Worm (Caenorhabditis elegans): Measurements from ENCODE around the gene acp-3.

DNA sequence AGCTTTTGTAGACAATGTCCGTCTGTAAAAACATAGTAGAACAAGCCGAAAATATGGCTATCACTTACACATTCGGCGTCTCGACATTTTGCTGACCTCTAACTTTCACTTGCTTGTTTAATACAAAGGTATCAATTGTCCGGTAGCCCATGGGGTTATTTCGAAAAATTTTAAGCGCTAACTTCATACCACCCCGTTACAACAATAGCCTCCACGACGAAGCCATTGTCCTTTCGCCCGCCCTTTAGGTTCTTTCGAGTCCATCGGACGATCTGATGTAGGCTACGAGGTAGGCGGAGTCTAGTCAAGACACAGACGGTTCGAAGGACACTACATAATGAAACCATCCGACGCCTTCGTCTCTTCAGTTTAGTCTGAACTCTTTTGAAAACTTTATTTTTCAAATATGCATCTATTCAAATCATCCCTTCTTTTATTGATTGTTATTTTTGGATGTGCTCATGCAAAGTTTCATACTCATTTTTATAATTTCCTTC, 1.9 kb upstream of the acp-3 start, which contains the start of gene lips-10:
- TF ChIP-seq ceh-9 (tag; optimal IDR thresholded peaks at IDR 0.05) (no peak), nhr-11 (tag; optimal IDR thresholded peaks at IDR 0.05) (no peak), lin-39 (tag; optimal IDR thresholded peaks at IDR 0.05) (no peak), pqm-1 (tag; optimal IDR thresholded peaks at IDR 0.05) (no peak), fkh-10 (GFP tag; optimal IDR thresholded peaks at IDR 0.05) (no peak), ztf-4 (tag; optimal IDR thresholded peaks at IDR 0.05) (no peak), nhr-25 (tag; optimal IDR thresholded peaks at IDR 0.05) (peak; percentile 80), zag-1 (tag; optimal IDR thresholded peaks at IDR 0.05) (no peak), nhr-237 (tag; optimal IDR thresholded peaks at IDR 0.05) (no peak), nfya-1 (tag; optimal IDR thresholded peaks at IDR 0.05; ENCODE audit: insufficient read depth) (no peak), fos-1 (tag; optimal IDR thresholded peaks at IDR 0.05) (no peak), lin-15B (tag; optimal IDR thresholded peaks at IDR 0.05) (no peak), pha-4 (tag; optimal IDR thresholded peaks at IDR 0.05) (no peak), unc-62 (GFP tag; optimal IDR thresholded peaks at IDR 0.05) (no peak)
